Fruit fly (Drosophila melanogaster) whole organism: ENCODE results near the gene CG13937.

ENCODE experiments used
- CG8478 ChIP-seq: fragments of >200 bp; optimal IDR thresholded peaks from 2 replicates; lab custom pipeline; 2018; ENCODE audit warnings: inconsistent platforms
- EcR ChIP-seq, 2 experiments: fragments of >200 bp; optimal IDR thresholded peaks; 2 replicates each; lab custom pipeline; 2017; ENCODE audit warnings: missing biosample characterization in 2 of 2, missing genetic modification characterization in 2 of 2, missing genetic modification reagents in 2 of 2
- pan ChIP-seq: fragments of >200 bp; optimal IDR thresholded peaks from 2 replicates; lab custom pipeline; 2017
- psq ChIP-seq: fragments of >200 bp; optimal IDR thresholded peaks from 2 replicates; lab custom pipeline; 2017
- usp ChIP-seq: fragments of >200 bp; optimal IDR thresholded peaks from 2 replicates; lab custom pipeline; 2017; ENCODE audit warnings: missing biosample characterization, missing genetic modification characterization, mixed read lengths

DNA sequence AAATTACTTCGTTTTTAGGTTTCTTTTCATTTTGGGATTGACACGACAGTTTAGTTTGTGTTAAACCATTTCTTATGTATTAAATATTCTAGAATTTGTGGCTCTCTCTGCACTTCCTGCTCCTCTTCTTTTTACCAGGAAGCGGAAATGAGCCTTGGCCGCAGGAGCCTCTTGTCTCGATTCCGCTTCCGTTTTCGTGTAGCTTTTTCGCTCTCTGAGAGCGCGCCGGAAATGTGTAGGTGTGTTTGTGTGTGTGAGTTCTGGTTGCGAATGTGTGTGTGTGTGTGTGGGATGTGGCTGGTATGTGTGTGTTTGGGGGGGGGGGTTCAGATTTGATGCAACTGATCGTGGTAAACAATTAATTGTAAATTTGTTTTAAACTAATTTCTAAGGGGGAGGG lies 23.3 kb downstream of the CG13937 start:
- TF ChIP-seq psq (lab: Kevin White, UChicago) (no peak), usp (GFP tag; lab: Kevin White, UChicago) (no peak), CG8478 (lab: Kevin White, UChicago) (no peak), pan (lab: Kevin White, UChicago) (no peak), EcR (GFP tag; optimal IDR thresholded peaks at IDR 0.05; lab: Kevin White, UChicago) (no peak)
